Worm (Caenorhabditis elegans): ENCODE measurements around the gene hacl-1.

DNA sequence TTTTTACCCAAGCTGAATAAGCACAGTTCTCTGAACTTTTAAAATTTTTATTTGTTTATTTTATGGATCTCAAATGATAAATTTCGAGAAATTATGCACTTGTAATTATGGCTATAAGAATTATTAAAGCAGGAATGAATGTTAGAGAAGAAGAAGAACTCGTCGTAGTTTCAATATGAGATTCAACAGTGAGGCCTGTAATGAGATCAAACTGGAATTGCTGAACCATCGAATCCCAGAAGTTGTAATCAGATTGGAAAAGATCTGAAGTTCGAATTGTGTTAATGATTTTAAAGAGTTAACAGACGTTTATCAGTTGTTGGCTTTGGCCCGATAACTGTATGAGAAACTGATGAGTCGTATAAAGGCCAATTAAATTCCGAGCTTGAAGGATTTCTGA, 37.0 kb downstream of the hacl-1 start:
- TF ChIP-seq B0261.1 (tag; optimal IDR thresholded peaks at IDR 0.05) (no peak), lin-54 (GFP tag; optimal IDR thresholded peaks at IDR 0.05) (peak; percentile 21), D2030.7 (GFP tag; IDR thresholded peaks at IDR 0.05) (no peak), ceh-40 (GFP tag; IDR thresholded peaks at IDR 0.05) (no peak), egl-44 (GFP tag; IDR thresholded peaks at IDR 0.05) (peak; percentile 43; the same call in 1 of the 2 replicates), unc-130 (GFP tag; optimal IDR thresholded peaks at IDR 0.05) (no peak), snpc-4 (GFP tag; optimal IDR thresholded peaks at IDR 0.05) (no peak), snpc-4 (tag; optimal IDR thresholded peaks at IDR 0.05) (no peak), hmg-20 (GFP tag; IDR thresholded peaks at IDR 0.05) (no peak), fkh-3 (tag; optimal IDR thresholded peaks at IDR 0.05) (no peak), F10E7.11 (tag; optimal IDR thresholded peaks at IDR 0.05) (no peak), snpc-1.1 (tag; optimal IDR thresholded peaks at IDR 0.05; ENCODE audit: insufficient read depth) (no peak)

Data from whole organism, young adult.